Worm (Caenorhabditis elegans) whole organism, L3 larva: ENCODE data around the gene Y82E9BR.5.
A peak's percentile ranks its signal among the peaks of the same experiment; 100 is the strongest.

Experiments used
- R02D3.7 ChIP-seq: fragments of 150-350 bp; optimal IDR thresholded peaks from 2 replicates; lab custom pipeline; 2014; ENCODE audit warnings: missing biosample characterization, missing genetic modification characterization
- ZK546.5 ChIP-seq: sonication (generic microtip); optimal IDR thresholded peaks from 2 replicates; lab custom pipeline; 2017; ENCODE audit warnings: missing biosample characterization, missing genetic modification characterization
- aly-2 ChIP-seq: fragments of 150-350 bp; optimal IDR thresholded peaks from 2 replicates; lab custom pipeline; 2014; ENCODE audit warnings: missing biosample characterization, missing genetic modification characterization
- ama-1 ChIP-seq: fragments of 150-350 bp; optimal IDR thresholded peaks from 2 replicates; lab custom pipeline; 2018
- ceh-16 ChIP-seq: sonication (generic microtip); optimal IDR thresholded peaks from 2 replicates; lab custom pipeline; 2017; ENCODE audit warnings: missing biosample characterization, missing genetic modification characterization
- ceh-28 ChIP-seq: fragments of 150-350 bp; optimal IDR thresholded peaks from 2 replicates; lab custom pipeline; 2014; ENCODE audit warnings: missing biosample characterization, missing genetic modification reagents, missing genetic modification characterization
- ceh-82 ChIP-seq: fragments of 150-350 bp; optimal IDR thresholded peaks from 2 replicates; lab custom pipeline; 2014; ENCODE audit warnings: missing biosample characterization, missing genetic modification characterization
- ceh-9 ChIP-seq: sonication (generic microtip); optimal IDR thresholded peaks from 2 replicates; lab custom pipeline; 2018; ENCODE audit warnings: missing biosample characterization, missing genetic modification characterization
- daf-12 ChIP-seq: fragments of 150-350 bp; optimal IDR thresholded peaks from 2 replicates; lab custom pipeline; 2014; ENCODE audit warnings: missing biosample characterization, missing genetic modification reagents, missing genetic modification characterization
- egl-27 ChIP-seq: sonication (generic microtip); optimal IDR thresholded peaks from 4 replicates; lab custom pipeline; 2017; ENCODE audit warnings: missing biosample characterization, missing genetic modification reagents, missing genetic modification characterization
- egl-5 ChIP-seq: fragments of 150-350 bp; optimal IDR thresholded peaks from 2 replicates; lab custom pipeline; 2017; ENCODE audit warnings: missing biosample characterization, missing genetic modification reagents, missing genetic modification characterization, inconsistent platforms
- elt-1 ChIP-seq: fragments of 150-350 bp; optimal IDR thresholded peaks from 2 replicates; lab custom pipeline; 2014; ENCODE audit warnings: missing biosample characterization, missing genetic modification characterization
- elt-2 ChIP-seq: sonication (generic microtip); optimal IDR thresholded peaks from 2 replicates; lab custom pipeline; 2016; ENCODE audit warnings: missing genetic modification reagents, mild to moderate bottlenecking, missing genetic modification characterization, missing compliant biosample characterization
- elt-3 ChIP-seq, 3 experiments: fragments of 150-350 bp in 1 of 3; sonication (generic microtip) in 2 of 3; optimal IDR thresholded peaks; 2 replicates in 2 of 3; 4 replicates in 1 of 3; lab custom pipeline; 2014 to 2017; ENCODE audit warnings: missing biosample characterization in 3 of 3, missing genetic modification characterization in 3 of 3
- eor-1 ChIP-seq, 2 experiments: fragments of 150-350 bp; optimal IDR thresholded peaks; 2 replicates each; lab custom pipeline; 2014 to 2018; ENCODE audit warnings: missing biosample characterization in 2 of 2, missing genetic modification characterization in 2 of 2
- fkh-10 ChIP-seq: sonication (generic microtip); optimal IDR thresholded peaks from 2 replicates; lab custom pipeline; 2017; ENCODE audit warnings: missing biosample characterization, missing genetic modification reagents, missing genetic modification characterization
- fos-1 ChIP-seq: fragments of 150-350 bp; optimal IDR thresholded peaks from 2 replicates; lab custom pipeline; 2014; ENCODE audit warnings: missing biosample characterization, missing genetic modification characterization
- jun-1 ChIP-seq: fragments of 150-350 bp; optimal IDR thresholded peaks from 2 replicates; lab custom pipeline; 2014; ENCODE audit warnings: missing biosample characterization, missing genetic modification reagents, missing genetic modification characterization
- lin-39 ChIP-seq: fragments of 150-350 bp; optimal IDR thresholded peaks from 2 replicates; lab custom pipeline; 2018; ENCODE audit warnings: missing biosample characterization, missing genetic modification reagents, missing genetic modification characterization
- lsy-12 ChIP-seq: sonication (generic microtip); optimal IDR thresholded peaks from 2 replicates; lab custom pipeline; 2016; ENCODE audit warnings: mild to moderate bottlenecking, missing genetic modification characterization, missing compliant biosample characterization
- mdl-1 ChIP-seq: fragments of 150-350 bp; optimal IDR thresholded peaks from 2 replicates; lab custom pipeline; 2014; ENCODE audit warnings: missing biosample characterization, missing genetic modification characterization
- mml-1 ChIP-seq: fragments of 150-350 bp; sonication (generic microtip); optimal IDR thresholded peaks from 3 replicates; lab custom pipeline; 2014; ENCODE audit warnings: missing biosample characterization, missing genetic modification characterization
- nfya-1 ChIP-seq: sonication (generic microtip); optimal IDR thresholded peaks from 2 replicates; lab custom pipeline; 2017; ENCODE audit warnings: missing genetic modification characterization, mild to moderate bottlenecking, missing compliant biosample characterization, antibody characterized with exemption, moderate library complexity; ENCODE audit not compliant: insufficient read depth
- nhr-11 ChIP-seq: fragments of 150-350 bp; optimal IDR thresholded peaks from 2 replicates; lab custom pipeline; 2014; ENCODE audit warnings: missing biosample characterization, missing genetic modification characterization
- nhr-23 ChIP-seq: fragments of 150-350 bp; optimal IDR thresholded peaks from 2 replicates; lab custom pipeline; 2014; ENCODE audit warnings: missing biosample characterization, missing genetic modification reagents, missing genetic modification characterization
- nhr-25 ChIP-seq: sonication (generic microtip); optimal IDR thresholded peaks from 2 replicates; lab custom pipeline; 2017; ENCODE audit warnings: missing biosample characterization, missing genetic modification characterization
- nhr-28 ChIP-seq: fragments of 150-350 bp; optimal IDR thresholded peaks from 2 replicates; lab custom pipeline; 2014; ENCODE audit warnings: missing biosample characterization, missing genetic modification characterization
- nhr-43 ChIP-seq: sonication (generic microtip); optimal IDR thresholded peaks from 2 replicates; lab custom pipeline; 2016; ENCODE audit warnings: mild to moderate bottlenecking, missing genetic modification characterization, missing compliant biosample characterization; ENCODE audit not compliant: poor library complexity, severe bottlenecking
- nhr-67 ChIP-seq: fragments of 150-350 bp; optimal IDR thresholded peaks from 2 replicates; lab custom pipeline; 2014; ENCODE audit warnings: missing biosample characterization, missing genetic modification characterization
- nhr-76 ChIP-seq: fragments of 150-350 bp; sonication (generic microtip); optimal IDR thresholded peaks from 5 replicates; lab custom pipeline; 2014; ENCODE audit warnings: missing biosample characterization, missing genetic modification characterization
- nhr-77 ChIP-seq: fragments of 150-350 bp; optimal IDR thresholded peaks from 2 replicates; lab custom pipeline; 2014; ENCODE audit warnings: missing biosample characterization, missing genetic modification characterization
- pha-4 ChIP-seq: fragments of 150-350 bp; optimal IDR thresholded peaks from 2 replicates; lab custom pipeline; 2014; ENCODE audit warnings: missing biosample characterization, missing genetic modification reagents, missing genetic modification characterization
- pqm-1 ChIP-seq: fragments of 150-350 bp; optimal IDR thresholded peaks from 2 replicates; lab custom pipeline; 2017; ENCODE audit warnings: missing biosample characterization, missing genetic modification characterization, inconsistent platforms
- sea-2 ChIP-seq: fragments of 150-350 bp; sonication (generic microtip); optimal IDR thresholded peaks from 4 replicates; lab custom pipeline; 2014; ENCODE audit warnings: missing biosample characterization, missing genetic modification reagents, missing genetic modification characterization
- skn-1 ChIP-seq: fragments of 150-350 bp; optimal IDR thresholded peaks from 2 replicates; lab custom pipeline; 2014; ENCODE audit warnings: missing biosample characterization, missing genetic modification characterization
- snpc-4 ChIP-seq: fragments of 150-350 bp; optimal IDR thresholded peaks from 2 replicates; lab custom pipeline; 2014; ENCODE audit warnings: missing biosample characterization, missing genetic modification characterization
- tbx-2 ChIP-seq: sonication (generic microtip); optimal IDR thresholded peaks from 2 replicates; lab custom pipeline; 2016; ENCODE audit warnings: mild to moderate bottlenecking, missing genetic modification characterization, missing compliant biosample characterization
- unc-39 ChIP-seq: sonication (generic microtip); optimal IDR thresholded peaks from 4 replicates; lab custom pipeline; 2017; ENCODE audit warnings: missing biosample characterization, missing genetic modification characterization
- unc-62 ChIP-seq: fragments of 150-350 bp; sonication (generic microtip); optimal IDR thresholded peaks from 4 replicates; lab custom pipeline; 2014; ENCODE audit warnings: missing biosample characterization, missing genetic modification reagents, missing genetic modification characterization
- zag-1 ChIP-seq: fragments of 150-350 bp; optimal IDR thresholded peaks from 2 replicates; lab custom pipeline; 2014; ENCODE audit warnings: missing biosample characterization, missing genetic modification characterization

Y82E9BR.5 gene

ce11 chrIII:1419146-1419636, 35.0 kb downstream of the Y82E9BR.5 start, which contains the start of gene Y82E9BR.3:
Gene Y82E9BR.3, plus strand, starts transcription at chrIII:1419196.
- TF ChIP-seq ama-1 (lab: Kevin White, UChicago) (no peak), mdl-1 (no peak), sea-2 (GFP tag; lab: Kevin White, UChicago) (no peak), lsy-12 (tag; lab: Kevin White, UChicago) (no peak), nhr-76 (tag; lab: Kevin White, UChicago) (no peak), mml-1 (tag; lab: Kevin White, UChicago) (no peak), elt-2 (tag; lab: Kevin White, UChicago) (no peak), zag-1 (tag; lab: Kevin White, UChicago) (no peak), ceh-16 (tag; lab: Kevin White, UChicago) (no peak)
- TF ChIP-seq, all 47 proteins: peak for 0

ce11 chrIII:1419700-1420356, 35.7 kb downstream of the Y82E9BR.5 start:
- TF ChIP-seq fkh-10 (GFP tag; lab: Kevin White, UChicago) (no peak), pha-4 (tag; lab: Kevin White, UChicago) (peak; percentile 64), zag-1 (tag; lab: Kevin White, UChicago) (peak; percentile 12), nhr-67 (tag; lab: Kevin White, UChicago) (no peak), nhr-23 (tag; lab: Kevin White, UChicago) (peak; percentile 26), nhr-43 (tag; lab: Kevin White, UChicago) (peak; percentile 82), elt-1 (no peak), nhr-11 (tag; lab: Kevin White, UChicago) (no peak), mml-1 (tag; lab: Kevin White, UChicago) (no peak), egl-27 (no peak), lsy-12 (tag; lab: Kevin White, UChicago) (peak; percentile 88), ceh-16 (tag; lab: Kevin White, UChicago) (no peak), nfya-1 (tag; lab: Kevin White, UChicago) (peak; percentile 31), ceh-82 (tag; lab: Kevin White, UChicago) (no peak), ZK546.5 (tag; lab: Kevin White, UChicago) (peak; percentile 57), elt-3 (tag; optimal IDR thresholded peaks at IDR 0.05; lab: Kevin White, UChicago) (no peak), snpc-4 (no peak), R02D3.7 (tag; lab: Kevin White, UChicago) (peak; percentile 51), ama-1 (lab: Kevin White, UChicago) (peak; percentile 80), fos-1 (tag; lab: Kevin White, UChicago) (peak; percentile 75), pqm-1 (tag; lab: Kevin White, UChicago) (peak; percentile 67), sea-2 (GFP tag; lab: Kevin White, UChicago) (no peak), ceh-9 (tag; lab: Kevin White, UChicago) (no peak), elt-2 (tag; lab: Kevin White, UChicago) (peak; percentile 59), nhr-28 (tag; lab: Kevin White, UChicago) (peak; percentile 18), eor-1 (tag; optimal IDR thresholded peaks at IDR 0.05; lab: Kevin White, UChicago) (no peak), aly-2 (tag; lab: Kevin White, UChicago) (peak; percentile 84), lin-39 (tag; lab: Kevin White, UChicago) (peak; percentile 16), ceh-28 (peak; percentile 67), daf-12 (no peak), egl-5 (no peak), nhr-77 (tag; lab: Kevin White, UChicago) (no peak), skn-1 (tag; lab: Kevin White, UChicago) (no peak), jun-1 (tag; lab: Kevin White, UChicago) (peak; percentile 59), unc-39 (tag; lab: Kevin White, UChicago) (no peak), unc-62 (GFP tag; lab: Kevin White, UChicago) (peak; percentile 19), tbx-2 (tag; lab: Kevin White, UChicago) (peak; percentile 26), nhr-25 (tag; lab: Kevin White, UChicago) (peak; percentile 9)
